Fruit fly (Drosophila melanogaster) whole organism, pupa: ENCODE results near the gene CG6094.

Experiments used
- CG10348 ChIP-seq: fragments of 200-800 bp; sonication (Bioruptor generic); IDR thresholded peaks from 2 replicates; pipeline ENCODE4 v1.3.6; 2022; ENCODE audit warnings: missing biosample characterization, missing genetic modification characterization
- CG12605 ChIP-seq: fragments of 200-800 bp; sonication (Bioruptor generic); IDR thresholded peaks from 2 replicates; pipeline ENCODE4 v1.3.6; 2022; ENCODE audit warnings: missing biosample characterization, missing genetic modification characterization
- CG13204 ChIP-seq: fragments of 200-800 bp; sonication (Bioruptor generic); optimal IDR thresholded peaks from 2 replicates; lab custom pipeline; 2018; ENCODE audit warnings: missing biosample characterization, mild to moderate bottlenecking, missing genetic modification characterization, moderate library complexity
- CG14655 ChIP-seq: fragments of 200-800 bp; sonication (Bioruptor generic); optimal IDR thresholded peaks from 3 replicates; lab custom pipeline; 2017; ENCODE audit warnings: mild to moderate bottlenecking, missing biosample characterization, missing genetic modification reagents, missing genetic modification characterization
- CG15710 ChIP-seq: fragments of 200-800 bp; sonication (Bioruptor generic); optimal IDR thresholded peaks from 2 replicates; lab custom pipeline; 2018; ENCODE audit warnings: missing biosample characterization, mild to moderate bottlenecking, missing genetic modification characterization, moderate library complexity
- CG17806 ChIP-seq: fragments of 200-800 bp; sonication (Bioruptor generic); optimal IDR thresholded peaks from 2 replicates; lab custom pipeline; 2018; ENCODE audit warnings: missing biosample characterization, mild to moderate bottlenecking, missing genetic modification characterization, moderate library complexity
- CG32121 ChIP-seq: fragments of 200-800 bp; sonication (Bioruptor generic); IDR thresholded peaks from 2 replicates; pipeline ENCODE4 v1.3.6; 2022; ENCODE audit warnings: missing biosample characterization, missing genetic modification characterization
- CG34367 ChIP-seq: fragments of 200-800 bp; sonication (Bioruptor generic); optimal IDR thresholded peaks from 2 replicates; lab custom pipeline; 2018; ENCODE audit warnings: missing biosample characterization, mild to moderate bottlenecking, missing genetic modification characterization
- CG4496 ChIP-seq: fragments of 200-800 bp; sonication (Bioruptor generic); IDR thresholded peaks from 3 replicates; pipeline ENCODE4 v1.3.6; 2022; ENCODE audit warnings: missing biosample characterization, missing genetic modification characterization
- CG8159 ChIP-seq: fragments of 200-800 bp; sonication (Bioruptor generic); optimal IDR thresholded peaks from 3 replicates; lab custom pipeline; 2018; ENCODE audit warnings: missing biosample characterization, mild to moderate bottlenecking, missing genetic modification characterization, moderate library complexity
- CG8301 ChIP-seq: fragments of 200-800 bp; sonication (Bioruptor generic); optimal IDR thresholded peaks from 2 replicates; lab custom pipeline; 2018; ENCODE audit warnings: missing biosample characterization, mild to moderate bottlenecking, missing genetic modification characterization
- CG9948 ChIP-seq: fragments of 200-800 bp; sonication (Bioruptor generic); optimal IDR thresholded peaks from 2 replicates; lab custom pipeline; 2018; ENCODE audit warnings: missing biosample characterization, mild to moderate bottlenecking, missing genetic modification characterization, moderate library complexity
- D1 ChIP-seq: fragments of 200-800 bp; sonication (Bioruptor generic); optimal IDR thresholded peaks from 2 replicates; lab custom pipeline; 2018; ENCODE audit warnings: missing biosample characterization, mild to moderate bottlenecking, missing genetic modification characterization, moderate library complexity
- EcR ChIP-seq: fragments of 200-800 bp; sonication (Bioruptor generic); optimal IDR thresholded peaks from 3 replicates; lab custom pipeline; 2019; ENCODE audit warnings: missing biosample characterization, missing genetic modification characterization, mild to moderate bottlenecking, moderate library complexity, missing genetic modification reagents
- Ets98B ChIP-seq: fragments of 200-800 bp; sonication (Bioruptor generic); IDR thresholded peaks from 2 replicates; pipeline ENCODE4 v1.3.6; 2022; ENCODE audit warnings: missing biosample characterization, missing genetic modification characterization
- Pif1A ChIP-seq: fragments of 200-800 bp; sonication (Bioruptor generic); optimal IDR thresholded peaks from 3 replicates; lab custom pipeline; 2016; ENCODE audit warnings: missing biosample characterization, missing genetic modification characterization
- Pif1B ChIP-seq: fragments of 200-800 bp; sonication (Bioruptor generic); optimal IDR thresholded peaks from 3 replicates; lab custom pipeline; 2016; ENCODE audit warnings: missing biosample characterization, missing genetic modification characterization
- Snoo ChIP-seq: fragments of 200-800 bp; sonication (Bioruptor generic); optimal IDR thresholded peaks from 3 replicates; lab custom pipeline; 2017; ENCODE audit warnings: missing biosample characterization, mild to moderate bottlenecking, missing genetic modification characterization, inconsistent platforms
- fd96Ca ChIP-seq: fragments of 200-800 bp; sonication (Bioruptor generic); IDR thresholded peaks from 3 replicates; pipeline ENCODE4 v1.3.6; 2022; ENCODE audit warnings: missing biosample characterization, missing genetic modification characterization
- gl ChIP-seq: fragments of 200-800 bp; sonication (Bioruptor generic); optimal IDR thresholded peaks from 2 replicates; lab custom pipeline; 2018; ENCODE audit warnings: missing biosample characterization, mild to moderate bottlenecking, missing genetic modification characterization
- rn ChIP-seq: fragments of 200-800 bp; sonication (Bioruptor generic); IDR thresholded peaks from 2 replicates; pipeline ENCODE4 v1.3.6; 2022; ENCODE audit warnings: missing biosample characterization, missing genetic modification characterization

CG6094 gene

DNA sequence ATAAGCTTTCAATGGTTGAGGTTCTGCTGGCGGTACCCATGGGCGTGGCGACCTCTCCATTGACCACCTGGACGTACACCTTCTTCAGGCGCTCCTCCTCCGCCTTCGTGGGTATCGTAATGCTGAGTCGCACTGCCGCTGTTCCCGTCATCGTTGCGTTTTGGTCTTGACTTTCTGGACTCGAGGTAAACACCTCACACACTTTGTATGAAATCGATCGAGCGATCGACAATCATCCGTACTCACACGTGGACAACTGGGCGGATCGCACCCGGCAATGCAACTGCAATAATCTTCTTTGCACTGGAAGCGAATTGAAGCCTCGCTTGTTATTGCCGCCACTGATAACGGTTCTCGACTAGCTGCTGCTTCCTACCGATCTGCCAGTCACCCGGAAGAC is 3.2 kb downstream of the CG6094 start, which contains the start of gene CG7384:
Gene CG7384, minus strand, starts transcription at position 366 of the 400 bp plus-strand sequence.
- TF ChIP-seq CG14655 (GFP tag; lab: Kevin White, UChicago) (no peak), CG15710 (tag; lab: Kevin White, UChicago) (no peak)

DNA sequence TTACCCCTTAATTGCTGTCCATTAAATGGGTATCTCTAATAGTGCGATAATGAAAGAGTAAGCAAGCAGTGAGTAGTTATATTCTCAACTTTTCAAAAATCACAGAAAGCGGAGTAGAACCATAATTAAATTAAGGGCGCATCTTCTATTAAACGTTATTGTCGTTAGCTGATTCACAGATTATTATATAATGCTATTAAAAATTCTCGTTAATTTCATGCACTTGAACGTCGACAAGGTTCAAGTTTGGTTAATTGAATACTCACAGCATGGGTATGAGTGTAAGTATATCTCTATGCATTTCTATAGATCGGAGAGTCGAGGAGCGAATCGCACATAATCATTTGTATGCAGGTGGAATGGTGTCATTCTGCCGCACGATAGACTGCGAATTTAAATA is 4.0 kb downstream of the CG6094 start:
- no peak for TF ChIP-seq CG17806
- no peak for TF ChIP-seq D1 (tag; lab: Kevin White, UChicago)
- TF ChIP-seq CG34367 (tag; lab: Kevin White, UChicago), result no peak
- no peak for TF ChIP-seq Ets98B
- TF ChIP-seq CG14655 (GFP tag; lab: Kevin White, UChicago), result no peak
- no peak for TF ChIP-seq CG32121
- TF ChIP-seq, all 21 proteins: peak for 0

DNA sequence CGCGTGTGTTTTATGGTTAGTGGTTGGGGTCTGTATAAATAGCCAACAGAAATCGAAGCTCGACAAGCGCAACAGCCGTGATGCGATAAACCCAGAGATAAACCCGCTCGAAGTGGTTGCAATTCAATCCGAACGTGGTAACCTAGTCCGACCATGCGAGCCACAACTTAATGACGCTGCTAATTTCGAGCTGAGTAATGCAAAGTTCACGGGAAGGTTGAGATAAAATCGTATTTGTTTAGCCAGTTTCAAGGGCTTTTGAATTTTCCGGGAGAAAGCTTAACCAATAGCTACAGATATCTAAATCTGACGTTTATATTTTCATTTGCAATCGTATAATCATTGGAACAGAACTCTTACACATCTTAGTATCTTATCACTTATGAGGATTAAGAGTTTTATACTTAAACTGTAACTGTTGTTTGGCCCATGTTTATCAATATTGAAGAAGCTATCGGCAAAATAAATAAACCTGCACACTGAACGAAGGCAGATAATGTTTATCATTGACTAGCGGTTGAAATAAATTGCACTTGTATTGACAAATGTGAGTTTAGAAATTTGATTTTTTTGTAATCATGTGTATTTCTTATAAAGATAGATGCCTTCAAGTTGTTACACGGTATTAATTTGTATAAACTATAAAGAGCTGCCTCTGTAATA is 7.1 kb downstream of the CG6094 start:
- TF ChIP-seq Pif1B (GFP tag; lab: Kevin White, UChicago) (no peak), CG10348 (GFP tag; lab: Robert Waterston, UW) (no peak), rn (GFP tag; lab: Robert Waterston, UW) (no peak), gl (tag; lab: Kevin White, UChicago) (no peak), Snoo (no peak), CG12605 (GFP tag; lab: Robert Waterston, UW) (no peak), CG34367 (tag; lab: Kevin White, UChicago) (no peak), EcR (GFP tag; lab: Kevin White, UChicago) (peak; percentile 52), Pif1A (GFP tag; lab: Kevin White, UChicago) (no peak), Ets98B (no peak), CG8159 (no peak), CG13204 (no peak), D1 (tag; lab: Kevin White, UChicago) (no peak), CG15710 (tag; lab: Kevin White, UChicago) (no peak), CG17806 (no peak), CG4496 (GFP tag; lab: Robert Waterston, UW) (0 out of 3 replicates have a peak, but pooled peaks have one; percentile 10), CG9948 (tag; lab: Kevin White, UChicago) (no peak)

dm6 chr2L:10514586-10515137 is 7.8 kb downstream of the CG6094 start:
- 0 out of 2 replicates have a peak, but pooled peaks have one; percentile 11 for TF ChIP-seq Ets98B
- no peak for TF ChIP-seq CG14655 (GFP tag; lab: Kevin White, UChicago)
- peak; percentile 81 for TF ChIP-seq EcR (GFP tag; lab: Kevin White, UChicago)
- peak; percentile 44; the same call in 1 of the 3 replicates for TF ChIP-seq CG4496 (GFP tag; lab: Robert Waterston, UW)

dm6 chr2L:10515553-10516174 is 8.8 kb downstream of the CG6094 start:
- TF ChIP-seq Pif1A (GFP tag; lab: Kevin White, UChicago), result no peak

DNA sequence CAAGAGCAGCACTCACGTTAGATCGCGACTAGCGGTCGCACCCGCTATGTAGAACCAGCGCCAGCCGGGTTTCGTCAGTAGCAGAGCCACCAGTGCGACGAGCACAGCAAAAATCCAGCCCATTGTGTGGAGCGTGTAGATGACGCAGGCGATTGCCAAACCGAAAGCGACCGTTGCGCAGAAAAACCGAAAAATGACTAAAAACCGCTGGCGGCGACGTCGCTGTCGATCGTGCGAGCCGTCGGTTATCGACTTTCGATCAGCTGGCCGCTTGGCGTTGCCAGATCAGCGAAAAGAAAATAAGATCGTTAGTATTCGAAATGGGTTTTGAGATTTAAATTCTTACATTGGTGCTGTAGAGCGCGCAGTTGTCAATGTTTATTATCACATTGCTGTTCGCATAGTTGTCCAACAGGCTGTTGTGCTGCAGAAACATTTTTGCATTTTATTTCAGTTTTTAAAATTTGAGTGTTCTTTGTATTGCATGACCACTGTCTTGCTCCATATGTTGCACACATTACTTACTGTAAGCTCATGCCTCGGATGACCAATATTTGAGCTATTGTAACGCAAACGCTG is 9.7 kb downstream of the CG6094 start:
- no peak for TF ChIP-seq CG14655 (GFP tag; lab: Kevin White, UChicago)
- TF ChIP-seq Pif1B (GFP tag; lab: Kevin White, UChicago), result peak; percentile 54
- peak; percentile 46; the same call in 1 of the 3 replicates for TF ChIP-seq fd96Ca (GFP tag; lab: Robert Waterston, UW)
- no peak for TF ChIP-seq CG8159
- TF ChIP-seq CG13204, result peak; percentile 24
- TF ChIP-seq CG15710 (tag; lab: Kevin White, UChicago), result no peak
- TF ChIP-seq CG12605 (GFP tag; lab: Robert Waterston, UW), result peak; percentile 16; the same call in 1 of the 2 replicates
- TF ChIP-seq CG32121, result peak; percentile 52; the same call in 1 of the 2 replicates
- 0 out of 2 replicates have a peak, but pooled peaks have one; percentile 5 for TF ChIP-seq rn (GFP tag; lab: Robert Waterston, UW)
- TF ChIP-seq gl (tag; lab: Kevin White, UChicago), result peak; percentile 27
- peak; percentile 14 for TF ChIP-seq Pif1A (GFP tag; lab: Kevin White, UChicago)
- no peak for TF ChIP-seq CG34367 (tag; lab: Kevin White, UChicago)
- TF ChIP-seq CG8301, result peak; percentile 14
- peak; percentile 71 for TF ChIP-seq EcR (GFP tag; lab: Kevin White, UChicago)
- peak; percentile 59; the same call in 1 of the 2 replicates for TF ChIP-seq Ets98B
